Fruit fly (Drosophila melanogaster) whole organism, embryonic: ENCODE results near the gene CG32369.
A peak's percentile ranks its signal among the peaks of the same experiment; 100 is the strongest.

ENCODE experiments used
- Adf1 ChIP-seq: fragments of 200-800 bp; sonication (Bioruptor generic); IDR thresholded peaks from 2 replicates; pipeline ENCODE4 v1.3.6; 2022; ENCODE audit warnings: missing biosample characterization, missing genetic modification characterization
- Bdp1 ChIP-seq: fragments of 200-800 bp; sonication (Bioruptor generic); optimal IDR thresholded peaks from 3 replicates; lab custom pipeline; 2016; ENCODE audit warnings: missing biosample characterization, missing genetic modification characterization
- Blimp-1 ChIP-seq: fragments of 200-800 bp; sonication (Bioruptor generic); optimal IDR thresholded peaks from 3 replicates; lab custom pipeline; 2018; ENCODE audit warnings: missing biosample characterization, missing genetic modification characterization, mild to moderate bottlenecking, moderate library complexity, missing genetic modification reagents
- CG17359 ChIP-seq: fragments of 200-800 bp; sonication (Bioruptor generic); optimal IDR thresholded peaks from 3 replicates; lab custom pipeline; 2018; ENCODE audit warnings: missing biosample characterization, mild to moderate bottlenecking, missing genetic modification characterization, moderate library complexity
- CG17385 ChIP-seq: fragments of 200-800 bp; sonication (Bioruptor generic); optimal IDR thresholded peaks from 3 replicates; lab custom pipeline; 2018; ENCODE audit warnings: missing biosample characterization, mild to moderate bottlenecking, missing genetic modification characterization
- CG33213 ChIP-seq: fragments of 200-800 bp; sonication (Bioruptor generic); optimal IDR thresholded peaks from 3 replicates; lab custom pipeline; 2016; ENCODE audit warnings: missing biosample characterization, missing genetic modification characterization
- CG3995 ChIP-seq: fragments of 200-800 bp; sonication (Bioruptor generic); optimal IDR thresholded peaks from 3 replicates; lab custom pipeline; 2016; ENCODE audit warnings: missing biosample characterization, missing genetic modification characterization
- CG4360 ChIP-seq: fragments of 200-800 bp; sonication (Bioruptor generic); IDR thresholded peaks from 2 replicates; pipeline ENCODE4 v1.3.6; 2022; ENCODE audit warnings: missing biosample characterization, missing genetic modification characterization
- Eip74EF ChIP-seq, 2 experiments: fragments of 200-800 bp in 1 of 2; fragments of >200 bp in 1 of 2; sonication (Bioruptor generic) in 1 of 2; optimal IDR thresholded peaks; 2 replicates each; lab custom pipeline; 2017 to 2019; ENCODE audit warnings: missing biosample characterization in 2 of 2, missing genetic modification characterization in 2 of 2, mild to moderate bottlenecking in 1 of 2, moderate library complexity in 1 of 2
- Ets65A ChIP-seq: fragments of 200-800 bp; sonication (Bioruptor generic); peaks from one replicate; lab custom pipeline; 2016; ENCODE audit warnings: missing biosample characterization, missing genetic modification characterization
- HHEX ChIP-seq: fragments of 200-800 bp; sonication (Bioruptor generic); optimal IDR thresholded peaks from 3 replicates; lab custom pipeline; 2017; ENCODE audit warnings: missing biosample characterization, mild to moderate bottlenecking, missing genetic modification characterization, missing genetic modification reagents
- MBD-R2 ChIP-seq: fragments of 200-800 bp; sonication (Bioruptor generic); IDR thresholded peaks from 2 replicates; pipeline ENCODE4 v1.3.6; 2022; ENCODE audit warnings: missing biosample characterization, missing genetic modification characterization
- NFAT ChIP-seq: fragments of 200-800 bp; sonication (Bioruptor generic); IDR thresholded peaks from 2 replicates; pipeline ENCODE4 v1.3.6; 2022; ENCODE audit warnings: missing biosample characterization, missing genetic modification characterization
- PHDP ChIP-seq: fragments of 200-800 bp; sonication (Bioruptor generic); optimal IDR thresholded peaks from 3 replicates; lab custom pipeline; 2018; ENCODE audit warnings: missing biosample characterization, mild to moderate bottlenecking, missing genetic modification characterization, moderate library complexity
- Pdp1 ChIP-seq, 2 experiments: fragments of 200-800 bp; sonication (Bioruptor generic); optimal IDR thresholded peaks; 3 replicates each; lab custom pipeline; 2016; ENCODE audit warnings: missing biosample characterization in 2 of 2, missing genetic modification characterization in 2 of 2, mild to moderate bottlenecking in 1 of 2, moderate library complexity in 1 of 2
- Trl ChIP-seq, 3 experiments: fragments of >200 bp in 2 of 3; fragments of 200-800 bp in 1 of 3; sonication (Bioruptor generic) in 1 of 3; optimal IDR thresholded peaks; 2 replicates in 1 of 3; 3 replicates in 2 of 3; lab custom pipeline; 2016 to 2017; ENCODE audit warnings: missing biosample characterization in 1 of 3, missing genetic modification characterization in 1 of 3
- cas ChIP-seq: fragments of 200-800 bp; sonication (Bioruptor generic); IDR thresholded peaks from 2 replicates; pipeline ENCODE4 v1.3.6; 2022; ENCODE audit warnings: missing biosample characterization, missing genetic modification characterization
- cg ChIP-seq: fragments of 200-800 bp; sonication (Bioruptor generic); optimal IDR thresholded peaks from 3 replicates; lab custom pipeline; 2019; ENCODE audit warnings: missing biosample characterization, mild to moderate bottlenecking, missing genetic modification characterization, moderate library complexity
- chinmo ChIP-seq: fragments of 200-800 bp; sonication (Bioruptor generic); IDR thresholded peaks from 4 replicates; pipeline ENCODE4 v1.3.6; 2022; ENCODE audit warnings: missing biosample characterization, missing genetic modification characterization; ENCODE audit not compliant: partially characterized antibody
- corto ChIP-seq: fragments of 200-800 bp; sonication (Bioruptor generic); optimal IDR thresholded peaks from 2 replicates; lab custom pipeline; 2016; ENCODE audit warnings: missing biosample characterization, mild to moderate bottlenecking, missing genetic modification characterization, moderate library complexity
- ewg ChIP-seq: fragments of 200-800 bp; sonication (Bioruptor generic); optimal IDR thresholded peaks from 3 replicates; lab custom pipeline; 2017; ENCODE audit warnings: mild to moderate bottlenecking, missing biosample characterization, missing genetic modification reagents, missing genetic modification characterization
- gt ChIP-seq: fragments of 200-800 bp; sonication (Bioruptor generic); IDR thresholded peaks from 2 replicates; pipeline ENCODE4 v1.3.6; 2022; ENCODE audit warnings: missing biosample characterization, missing genetic modification characterization
- klu ChIP-seq: fragments of 200-800 bp; sonication (Bioruptor generic); IDR thresholded peaks from 2 replicates; pipeline ENCODE4 v1.3.6; 2022; ENCODE audit warnings: missing biosample characterization, missing genetic modification characterization
- kni ChIP-seq: fragments of 200-800 bp; sonication (Bioruptor generic); optimal IDR thresholded peaks from 3 replicates; lab custom pipeline; 2017; ENCODE audit warnings: mild to moderate bottlenecking, missing biosample characterization, missing genetic modification reagents, missing genetic modification characterization
- pros ChIP-seq: fragments of 200-800 bp; sonication (Bioruptor generic); optimal IDR thresholded peaks from 3 replicates; lab custom pipeline; 2019; ENCODE audit warnings: missing biosample characterization, mild to moderate bottlenecking, missing genetic modification characterization, moderate library complexity
- sqz ChIP-seq: fragments of 200-800 bp; sonication (Bioruptor generic); optimal IDR thresholded peaks from 3 replicates; lab custom pipeline; 2018; ENCODE audit warnings: missing biosample characterization, mild to moderate bottlenecking, missing genetic modification characterization
- z ChIP-seq: fragments of 200-800 bp; sonication (Bioruptor generic); IDR thresholded peaks from 3 replicates; pipeline ENCODE4 v1.3.6; 2022; ENCODE audit warnings: missing biosample characterization, missing genetic modification characterization

CG32369 gene

DNA sequence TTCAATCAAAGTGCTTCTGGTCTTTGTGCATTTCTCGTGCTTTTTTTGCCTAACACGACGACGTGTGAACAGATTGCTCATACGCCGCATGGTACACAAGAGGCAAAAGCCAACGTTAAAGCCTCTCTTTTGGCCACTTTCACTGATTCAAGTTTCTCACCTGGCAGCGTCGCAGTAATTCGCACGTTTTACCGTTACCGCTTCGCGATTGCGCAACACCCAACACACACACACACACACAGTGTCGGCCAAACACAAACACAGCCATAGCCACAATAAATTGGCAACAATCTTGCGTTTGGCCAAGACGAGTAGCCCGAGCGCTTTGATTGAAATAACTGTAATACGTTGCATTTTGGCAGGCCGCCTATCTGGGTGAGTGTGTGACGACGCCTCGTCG is 13.6 kb upstream of the CG32369 start:
- TF ChIP-seq klu (GFP tag; lab: Robert Waterston, UW) (no peak), Pdp1 (GFP tag; optimal IDR thresholded peaks at IDR 0.05; lab: Kevin White, UChicago) (peak in 1 of 2 experiments; percentile 90), Ets65A (peak; percentile 76), chinmo (0 out of 4 replicates have a peak, but pooled peaks have one; percentile 18)

dm6 chr3L:7821615-7822574 is 12.3 kb upstream of the CG32369 start:
- TF ChIP-seq Pdp1 (GFP tag; optimal IDR thresholded peaks at IDR 0.05; lab: Kevin White, UChicago) (peak in 1 of 2 experiments; percentile 94), ewg (GFP tag; lab: Kevin White, UChicago) (peak; percentile 44), CG4360 (GFP tag; lab: Robert Waterston, UW) (peak; percentile 87), Trl (optimal IDR thresholded peaks at IDR 0.05; lab: Kevin White, UChicago) (peak; percentile 9 to 17), Trl (GFP tag; optimal IDR thresholded peaks at IDR 0.05; lab: Kevin White, UChicago) (no peak), MBD-R2 (GFP tag; lab: Robert Waterston, UW) (no peak), kni (GFP tag; lab: Kevin White, UChicago) (peak; percentile 44), Blimp-1 (GFP tag; lab: Kevin White, UChicago) (peak; percentile 81), cas (GFP tag; lab: Robert Waterston, UW) (no peak)

DNA sequence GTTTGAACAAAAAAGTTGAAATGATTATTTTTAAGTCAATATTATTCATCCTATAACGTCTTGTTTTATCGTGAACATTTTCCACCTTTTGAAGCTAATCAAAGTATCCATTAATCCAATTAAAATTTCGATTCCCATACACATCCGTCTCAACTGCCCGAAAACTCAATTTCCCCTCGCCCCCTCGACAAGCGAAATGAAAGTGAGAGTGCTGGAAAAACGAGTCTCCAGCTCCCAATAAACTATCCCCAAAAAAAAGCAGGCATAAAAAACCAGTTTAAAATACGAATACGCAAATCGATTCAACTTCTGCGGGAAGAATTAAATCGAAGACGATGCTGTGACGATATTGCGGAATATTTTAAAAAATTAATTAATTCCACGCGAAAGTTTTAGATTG is 11.5 kb upstream of the CG32369 start:
- TF ChIP-seq Blimp-1 (GFP tag; lab: Kevin White, UChicago) (peak; percentile 96), NFAT (GFP tag; lab: Robert Waterston, UW) (no peak)

dm6 chr3L:7820236-7820635 is 10.6 kb upstream of the CG32369 start:
- TF ChIP-seq Blimp-1 (GFP tag; lab: Kevin White, UChicago) (peak; percentile 47), HHEX (GFP tag; lab: Kevin White, UChicago) (no peak)

DNA sequence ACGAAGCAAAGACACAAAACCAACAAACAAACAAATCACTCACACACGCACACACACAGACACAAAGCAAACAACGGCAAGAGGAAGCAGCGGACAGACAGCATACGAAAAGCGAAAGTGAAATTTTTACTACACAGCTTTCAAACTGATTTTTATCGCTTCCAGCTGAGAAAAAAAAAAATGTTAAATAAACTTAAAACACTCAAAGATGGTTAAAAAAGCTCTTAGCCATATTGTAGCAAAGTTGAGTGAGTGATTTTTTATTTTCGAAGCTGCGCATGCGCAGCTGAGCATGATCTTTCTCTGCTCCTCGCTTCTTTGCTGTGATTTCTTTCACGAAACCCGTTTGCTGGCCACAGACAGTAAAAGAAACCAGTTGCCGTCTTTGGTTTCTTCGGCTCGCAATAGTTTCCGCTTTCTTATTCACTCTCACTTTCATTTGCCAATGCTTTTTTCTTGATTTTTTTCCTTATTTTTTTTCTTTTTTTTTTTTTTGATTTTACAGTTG is 8.9 kb upstream of the CG32369 start:
- TF ChIP-seq gt (GFP tag; lab: Robert Waterston, UW) (no peak), Bdp1 (GFP tag; lab: Kevin White, UChicago) (no peak), pros (peak; percentile 45), CG3995 (peak; percentile 41), PHDP (tag; lab: Kevin White, UChicago) (no peak), Adf1 (GFP tag; lab: Robert Waterston, UW) (peak; percentile 13; the same call in 1 of the 2 replicates), corto (no peak), CG17385 (GFP tag; lab: Kevin White, UChicago) (peak; percentile 56), chinmo (0 out of 4 replicates have a peak, but pooled peaks have one; percentile 55), cg (GFP tag; lab: Kevin White, UChicago) (peak; percentile 43), kni (GFP tag; lab: Kevin White, UChicago) (peak; percentile 13), Blimp-1 (GFP tag; lab: Kevin White, UChicago) (peak; percentile 99), CG17359 (peak; percentile 14), CG33213 (no peak), z (GFP tag; lab: Robert Waterston, UW) (peak; percentile 90), Eip74EF (GFP tag; optimal IDR thresholded peaks at IDR 0.05; lab: Kevin White, UChicago) (peak in 1 of 2 experiments; percentile 29), sqz (GFP tag; lab: Kevin White, UChicago) (peak; percentile 83)
